Worm (Caenorhabditis elegans) whole organism, late embryonic: Measurements from ENCODE around the gene snx-1.

Source experiments
- C08G9.2 ChIP-seq: sonication (generic microtip); optimal IDR thresholded peaks from 2 replicates; lab custom pipeline; 2016; ENCODE audit warnings: mild to moderate bottlenecking, missing genetic modification characterization, moderate library complexity, missing compliant biosample characterization
- F13H6.1 ChIP-seq: sonication (generic microtip); optimal IDR thresholded peaks from 2 replicates; lab custom pipeline; 2016; ENCODE audit warnings: missing genetic modification characterization, missing compliant biosample characterization
- K02D7.2 ChIP-seq: sonication (generic microtip); optimal IDR thresholded peaks from 2 replicates; lab custom pipeline; 2017; ENCODE audit warnings: mild to moderate bottlenecking, missing genetic modification characterization, missing compliant biosample characterization
- ahr-1 ChIP-seq: sonication (generic microtip); optimal IDR thresholded peaks from 2 replicates; lab custom pipeline; 2016; ENCODE audit warnings: missing genetic modification characterization, missing compliant biosample characterization
- ceh-14 ChIP-seq: sonication (generic microtip); optimal IDR thresholded peaks from 2 replicates; lab custom pipeline; 2016; ENCODE audit warnings: missing genotype, missing genetic modification characterization, missing compliant biosample characterization
- ceh-18 ChIP-seq: sonication (generic microtip); optimal IDR thresholded peaks from 2 replicates; lab custom pipeline; 2016; ENCODE audit warnings: missing genetic modification characterization, missing compliant biosample characterization
- ceh-2 ChIP-seq: sonication (generic microtip); optimal IDR thresholded peaks from 2 replicates; lab custom pipeline; 2016; ENCODE audit warnings: missing genotype, missing genetic modification characterization, missing compliant biosample characterization
- ceh-31 ChIP-seq: sonication (generic microtip); optimal IDR thresholded peaks from 2 replicates; lab custom pipeline; 2016; ENCODE audit warnings: missing genetic modification characterization, missing compliant biosample characterization
- ceh-34 ChIP-seq: sonication (generic microtip); optimal IDR thresholded peaks from 2 replicates; lab custom pipeline; 2016; ENCODE audit warnings: mild to moderate bottlenecking, missing genetic modification characterization, missing compliant biosample characterization
- ceh-9 ChIP-seq: sonication (generic microtip); optimal IDR thresholded peaks from 2 replicates; lab custom pipeline; 2016; ENCODE audit warnings: mild to moderate bottlenecking, missing genetic modification characterization, inconsistent platforms, missing compliant biosample characterization
- che-1 ChIP-seq: sonication (generic microtip); optimal IDR thresholded peaks from 2 replicates; lab custom pipeline; 2016; ENCODE audit warnings: mild to moderate bottlenecking, missing genetic modification characterization, missing compliant biosample characterization
- dmd-4 ChIP-seq: sonication (generic microtip); optimal IDR thresholded peaks from 2 replicates; lab custom pipeline; 2016; ENCODE audit warnings: borderline replicate concordance, missing genetic modification characterization, missing compliant biosample characterization
- elt-2 ChIP-seq: sonication (generic microtip); optimal IDR thresholded peaks from 2 replicates; lab custom pipeline; 2016; ENCODE audit warnings: missing genetic modification reagents, missing genetic modification characterization, missing compliant biosample characterization
- eyg-1 ChIP-seq: sonication (generic microtip); optimal IDR thresholded peaks from 2 replicates; lab custom pipeline; 2016; ENCODE audit warnings: missing genotype, missing genetic modification characterization, missing compliant biosample characterization
- fax-1 ChIP-seq: sonication (generic microtip); optimal IDR thresholded peaks from 2 replicates; lab custom pipeline; 2016; ENCODE audit warnings: missing genotype, missing genetic modification characterization, missing compliant biosample characterization
- fkh-10 ChIP-seq: fragments of 150-350 bp; optimal IDR thresholded peaks from 2 replicates; lab custom pipeline; 2014; ENCODE audit warnings: missing biosample characterization, missing genetic modification reagents, missing genetic modification characterization
- fkh-6 ChIP-seq: sonication (generic microtip); optimal IDR thresholded peaks from 2 replicates; lab custom pipeline; 2016; ENCODE audit warnings: missing genetic modification characterization, missing compliant biosample characterization
- gmeb-2 ChIP-seq: sonication (generic microtip); optimal IDR thresholded peaks from 2 replicates; lab custom pipeline; 2016; ENCODE audit warnings: missing genetic modification characterization, inconsistent platforms, missing compliant biosample characterization
- hlh-13 ChIP-seq: fragments of 200-800 bp; sonication (Bioruptor generic); optimal IDR thresholded peaks from 2 replicates; lab custom pipeline; 2018; ENCODE audit warnings: mild to moderate bottlenecking, missing genetic modification characterization, missing compliant biosample characterization
- hlh-15 ChIP-seq: sonication (generic microtip); optimal IDR thresholded peaks from 2 replicates; lab custom pipeline; 2016; ENCODE audit warnings: missing genetic modification characterization, missing compliant biosample characterization
- hlh-30 ChIP-seq: sonication (generic microtip); optimal IDR thresholded peaks from 2 replicates; lab custom pipeline; 2017; ENCODE audit warnings: antibody characterized with exemption, missing genetic modification characterization, missing compliant biosample characterization; ENCODE audit not compliant: insufficient read depth
- hlh-6 ChIP-seq: sonication (generic microtip); optimal IDR thresholded peaks from 2 replicates; lab custom pipeline; 2016; ENCODE audit warnings: missing genotype, missing genetic modification characterization, missing compliant biosample characterization
- hlh-8 ChIP-seq: sonication (generic microtip); optimal IDR thresholded peaks from 2 replicates; lab custom pipeline; 2016; ENCODE audit warnings: missing genotype, missing genetic modification characterization, missing compliant biosample characterization
- lim-6 ChIP-seq: sonication (generic microtip); optimal IDR thresholded peaks from 2 replicates; lab custom pipeline; 2016; ENCODE audit warnings: missing genetic modification characterization, missing compliant biosample characterization
- lin-11 ChIP-seq: fragments of 200-800 bp; sonication (Bioruptor generic); optimal IDR thresholded peaks from 2 replicates; lab custom pipeline; 2018; ENCODE audit warnings: mild to moderate bottlenecking, missing genetic modification characterization, missing compliant biosample characterization
- mec-3 ChIP-seq: sonication (generic microtip); optimal IDR thresholded peaks from 2 replicates; lab custom pipeline; 2016; ENCODE audit warnings: borderline replicate concordance, missing genetic modification characterization, missing compliant biosample characterization
- nhr-11 ChIP-seq: fragments of 150-350 bp; optimal IDR thresholded peaks from 2 replicates; lab custom pipeline; 2014; ENCODE audit warnings: missing biosample characterization, missing genetic modification characterization
- nhr-232 ChIP-seq: sonication (generic microtip); optimal IDR thresholded peaks from 2 replicates; lab custom pipeline; 2016; ENCODE audit warnings: missing genetic modification characterization, missing compliant biosample characterization
- pag-3 ChIP-seq: sonication (generic microtip); optimal IDR thresholded peaks from 2 replicates; lab custom pipeline; 2016; ENCODE audit warnings: missing compliant biosample characterization, missing genetic modification characterization, borderline replicate concordance
- pha-2 ChIP-seq: sonication (generic microtip); optimal IDR thresholded peaks from 2 replicates; lab custom pipeline; 2017; ENCODE audit warnings: mild to moderate bottlenecking, missing genetic modification characterization, missing compliant biosample characterization
- pros-1 ChIP-seq: fragments of 150-350 bp; optimal IDR thresholded peaks from 2 replicates; lab custom pipeline; 2014; ENCODE audit warnings: missing biosample characterization, missing genetic modification reagents, missing genetic modification characterization
- rnt-1 ChIP-seq: sonication (generic microtip); optimal IDR thresholded peaks from 2 replicates; lab custom pipeline; 2016; ENCODE audit warnings: missing genetic modification characterization, missing compliant biosample characterization
- sox-2 ChIP-seq: fragments of 200-800 bp; sonication (Bioruptor generic); IDR thresholded peaks from 2 replicates; pipeline ENCODE4 v1.3.6; 2022; ENCODE audit warnings: missing genetic modification reagents, missing genetic modification characterization, missing compliant biosample characterization
- tbx-7 ChIP-seq: sonication (generic microtip); optimal IDR thresholded peaks from 2 replicates; lab custom pipeline; 2016; ENCODE audit warnings: missing genotype, missing genetic modification characterization, missing compliant biosample characterization
- unc-3 ChIP-seq, 2 experiments: fragments of 200-800 bp in 1 of 2; sonication (Bioruptor generic) in 1 of 2; sonication (generic microtip) in 1 of 2; conservative IDR thresholded peaks in 1 of 2; optimal IDR thresholded peaks in 1 of 2; 2 replicates each; pipeline versions ENCODE4 v1.3.6 to Lab custom; 2016 to 2022; ENCODE audit warnings: missing compliant biosample characterization in 2 of 2, missing genetic modification characterization in 2 of 2, missing genetic modification reagents in 1 of 2
- unc-42 ChIP-seq: sonication (generic microtip); optimal IDR thresholded peaks from 2 replicates; lab custom pipeline; 2016; ENCODE audit warnings: missing genotype, missing genetic modification characterization, missing compliant biosample characterization
- unc-55 ChIP-seq: sonication (generic microtip); optimal IDR thresholded peaks from 2 replicates; lab custom pipeline; 2017; ENCODE audit warnings: missing biosample characterization, missing genetic modification reagents, missing genetic modification characterization
- unc-86 ChIP-seq: sonication (generic microtip); optimal IDR thresholded peaks from 2 replicates; lab custom pipeline; 2016; ENCODE audit warnings: missing genetic modification characterization, missing compliant biosample characterization
- zip-5 ChIP-seq: sonication (generic microtip); optimal IDR thresholded peaks from 2 replicates; lab custom pipeline; 2016; ENCODE audit warnings: missing genetic modification characterization, missing compliant biosample characterization
- ztf-16 ChIP-seq: sonication (generic microtip); optimal IDR thresholded peaks from 2 replicates; lab custom pipeline; 2017; ENCODE audit warnings: missing genetic modification characterization, missing compliant biosample characterization

The snx-1 gene

ce11 chrX:1111603-1112002 is 17.2 kb upstream of the snx-1 start, which contains the start of gene C05D9.3:
C05D9.3 (plus strand) TSS chrX:1111903.
- TF ChIP-seq pag-3 (tag; lab: Kevin White, UChicago) = no peak
- no peak for TF ChIP-seq lin-11 (tag; lab: Kevin White, UChicago)
- no peak for TF ChIP-seq mec-3 (tag; lab: Kevin White, UChicago)
- no peak for TF ChIP-seq elt-2 (tag; lab: Kevin White, UChicago)
- TF ChIP-seq fkh-6 (tag; lab: Kevin White, UChicago) = no peak
- TF ChIP-seq lim-6 (tag; lab: Kevin White, UChicago) = no peak
- no peak for TF ChIP-seq tbx-7 (tag; lab: Kevin White, UChicago)
- TF ChIP-seq unc-42 = no peak
- TF ChIP-seq unc-3 (GFP tag; conservative IDR thresholded peaks at IDR 0.05; lab: Robert Waterston, UW) = no peak
- no peak for TF ChIP-seq unc-3 (tag; optimal IDR thresholded peaks at IDR 0.05; lab: Kevin White, UChicago)
- no peak for TF ChIP-seq unc-55 (GFP tag; lab: Kevin White, UChicago)
- no peak for TF ChIP-seq ceh-31 (tag; lab: Kevin White, UChicago)
- no peak for TF ChIP-seq nhr-11 (tag; lab: Kevin White, UChicago)

ce11 chrX:1115207-1115606 is 13.6 kb upstream of the snx-1 start:
- TF ChIP-seq hlh-8 (tag; lab: Kevin White, UChicago) (no peak), zip-5 (tag; lab: Kevin White, UChicago) (no peak), rnt-1 (tag; lab: Kevin White, UChicago) (no peak), hlh-15 (tag; lab: Kevin White, UChicago) (no peak), ahr-1 (tag; lab: Kevin White, UChicago) (no peak), nhr-11 (tag; lab: Kevin White, UChicago) (no peak), dmd-4 (tag; lab: Kevin White, UChicago) (no peak), sox-2 (GFP tag; lab: Robert Waterston, UW) (no peak), che-1 (tag; lab: Kevin White, UChicago) (no peak), ztf-16 (no peak), hlh-6 (tag; lab: Kevin White, UChicago) (no peak), unc-86 (tag; lab: Kevin White, UChicago) (no peak), hlh-30 (tag; lab: Kevin White, UChicago) (no peak)

ce11 chrX:1117252-1117651 is 11.5 kb upstream of the snx-1 start:
- TF ChIP-seq fkh-6 (tag; lab: Kevin White, UChicago) = no peak
- no peak for TF ChIP-seq lin-11 (tag; lab: Kevin White, UChicago)
- no peak for TF ChIP-seq K02D7.2 (tag; lab: Kevin White, UChicago)
- no peak for TF ChIP-seq hlh-13 (GFP tag; lab: Kevin White, UChicago)
- no peak for TF ChIP-seq unc-42
- peak; percentile 27 for TF ChIP-seq elt-2 (tag; lab: Kevin White, UChicago)

- TF ChIP-seq unc-42 (no peak), gmeb-2 (tag; lab: Kevin White, UChicago) (no peak), eyg-1 (tag; lab: Kevin White, UChicago) (no peak), ceh-9 (tag; lab: Kevin White, UChicago) (no peak), ceh-14 (tag; lab: Kevin White, UChicago) (no peak), unc-86 (tag; lab: Kevin White, UChicago) (no peak), ceh-31 (tag; lab: Kevin White, UChicago) (no peak), fkh-10 (GFP tag; lab: Kevin White, UChicago) (no peak), rnt-1 (tag; lab: Kevin White, UChicago) (no peak), pros-1 (tag; lab: Kevin White, UChicago) (no peak)
These were observed 9.5 kb upstream of the snx-1 start, which contains the start of gene C05D9.7 for ce11 chrX:1119305-1119704. C05D9.7 (minus strand) TSS chrX:1119405.

- TF ChIP-seq unc-55 (GFP tag; lab: Kevin White, UChicago) = peak; percentile 98
- no peak for TF ChIP-seq gmeb-2 (tag; lab: Kevin White, UChicago)
- TF ChIP-seq fax-1 (tag; lab: Kevin White, UChicago) = no peak
- peak; percentile 66 for TF ChIP-seq ceh-34 (tag; lab: Kevin White, UChicago)
- peak; percentile 5 for TF ChIP-seq hlh-30 (tag; lab: Kevin White, UChicago)
- TF ChIP-seq ceh-14 (tag; lab: Kevin White, UChicago) = peak; percentile 55
- peak; percentile 35 for TF ChIP-seq F13H6.1 (tag; lab: Kevin White, UChicago)
- peak; percentile 19 for TF ChIP-seq C08G9.2 (tag; lab: Kevin White, UChicago)
- peak; percentile 52 for TF ChIP-seq rnt-1 (tag; lab: Kevin White, UChicago)
- TF ChIP-seq pha-2 (tag; lab: Kevin White, UChicago) = no peak
- peak; percentile 63 for TF ChIP-seq hlh-6 (tag; lab: Kevin White, UChicago)
- TF ChIP-seq lin-11 (tag; lab: Kevin White, UChicago) = no peak
- peak; percentile 98 for TF ChIP-seq unc-42
- no peak for TF ChIP-seq che-1 (tag; lab: Kevin White, UChicago)
- no peak for TF ChIP-seq lim-6 (tag; lab: Kevin White, UChicago)
- peak; percentile 40 for TF ChIP-seq ceh-18 (tag; lab: Kevin White, UChicago)
- no peak for TF ChIP-seq nhr-232 (tag; lab: Kevin White, UChicago)
- peak; percentile 44 for TF ChIP-seq ceh-2
- TF ChIP-seq fkh-6 (tag; lab: Kevin White, UChicago) = peak; percentile 11
- peak; percentile 2 for TF ChIP-seq fkh-10 (GFP tag; lab: Kevin White, UChicago)
- no peak for TF ChIP-seq unc-3 (GFP tag; conservative IDR thresholded peaks at IDR 0.05; lab: Robert Waterston, UW)
- TF ChIP-seq unc-3 (tag; optimal IDR thresholded peaks at IDR 0.05; lab: Kevin White, UChicago) = peak; percentile 2
These were observed 8.5 kb upstream of the snx-1 start for ce11 chrX:1120326-1120725.
